Fruit fly (Drosophila melanogaster) whole organism, prepupa: ENCODE measurements around the gene SkpA.
A peak's percentile ranks its signal among the peaks of the same experiment; 100 is the strongest.

Source experiments
- Blimp-1 ChIP-seq: fragments of 200-800 bp; sonication (Bioruptor generic); optimal IDR thresholded peaks from 3 replicates; lab custom pipeline; 2017; ENCODE audit warnings: missing biosample characterization, missing genetic modification characterization, mild to moderate bottlenecking, moderate library complexity, missing genetic modification reagents
- CG10631 ChIP-seq: fragments of 200-800 bp; sonication (Bioruptor generic); optimal IDR thresholded peaks from 2 replicates; lab custom pipeline; 2016; ENCODE audit warnings: missing biosample characterization, missing genetic modification characterization
- CG10669 ChIP-seq: fragments of 200-800 bp; sonication (Bioruptor generic); optimal IDR thresholded peaks from 3 replicates; lab custom pipeline; 2018; ENCODE audit warnings: missing biosample characterization, mild to moderate bottlenecking, missing genetic modification characterization, moderate library complexity
- CG11762 ChIP-seq: fragments of 200-800 bp; sonication (Bioruptor generic); optimal IDR thresholded peaks from 3 replicates; lab custom pipeline; 2016; ENCODE audit warnings: missing biosample characterization, missing genetic modification characterization; ENCODE audit not compliant: insufficient read depth
- CG11902 ChIP-seq: fragments of 200-800 bp; sonication (Bioruptor generic); optimal IDR thresholded peaks from 3 replicates; lab custom pipeline; 2016; ENCODE audit warnings: missing biosample characterization, missing genetic modification characterization
- CG15336 ChIP-seq: fragments of 200-800 bp; sonication (Bioruptor generic); IDR thresholded peaks from 2 replicates; pipeline ENCODE4 v1.3.6; 2022; ENCODE audit warnings: missing biosample characterization, missing genetic modification characterization
- CG1621 ChIP-seq: fragments of 200-800 bp; sonication (Bioruptor generic); optimal IDR thresholded peaks from 3 replicates; lab custom pipeline; 2018; ENCODE audit warnings: missing biosample characterization, mild to moderate bottlenecking, missing genetic modification characterization
- CG3032 ChIP-seq: fragments of 200-800 bp; optimal IDR thresholded peaks from 2 replicates; lab custom pipeline; 2019; ENCODE audit warnings: missing biosample characterization, mild to moderate bottlenecking, missing genetic modification characterization, moderate library complexity
- CG31627 ChIP-seq: fragments of 200-800 bp; sonication (Bioruptor generic); optimal IDR thresholded peaks from 3 replicates; lab custom pipeline; 2016; ENCODE audit warnings: missing biosample characterization, missing genetic modification characterization
- CG3919 ChIP-seq: fragments of 200-800 bp; sonication (Bioruptor generic); optimal IDR thresholded peaks from 3 replicates; lab custom pipeline; 2016; ENCODE audit warnings: missing biosample characterization, missing genetic modification characterization
- CG4318 ChIP-seq: fragments of 200-800 bp; sonication (Bioruptor generic); optimal IDR thresholded peaks from 3 replicates; lab custom pipeline; 2017; ENCODE audit warnings: missing biosample characterization, mild to moderate bottlenecking, missing genetic modification characterization
- CG6163 ChIP-seq: fragments of 200-800 bp; sonication (Bioruptor generic); IDR thresholded peaks from 3 replicates; pipeline ENCODE4 v1.3.6; 2022; ENCODE audit warnings: missing biosample characterization, missing genetic modification characterization
- CG6276 ChIP-seq: fragments of 200-800 bp; sonication (Bioruptor generic); optimal IDR thresholded peaks from 2 replicates; lab custom pipeline; 2017; ENCODE audit warnings: missing biosample characterization, mild to moderate bottlenecking, missing genetic modification characterization
- CG6792 ChIP-seq: fragments of 200-800 bp; sonication (Bioruptor generic); optimal IDR thresholded peaks from 3 replicates; lab custom pipeline; 2016; ENCODE audit warnings: missing biosample characterization, missing genetic modification characterization
- CG6808 ChIP-seq: fragments of 200-800 bp; sonication (Bioruptor generic); optimal IDR thresholded peaks from 3 replicates; lab custom pipeline; 2017; ENCODE audit warnings: missing biosample characterization, missing genetic modification characterization, mild to moderate bottlenecking, moderate library complexity, missing genetic modification reagents
- CG6854 ChIP-seq: fragments of 200-800 bp; sonication (Bioruptor generic); optimal IDR thresholded peaks from 2 replicates; lab custom pipeline; 2017; ENCODE audit warnings: missing biosample characterization, mild to moderate bottlenecking, missing genetic modification characterization
- CG7368 ChIP-seq: fragments of 200-800 bp; sonication (Bioruptor generic); optimal IDR thresholded peaks from 3 replicates; lab custom pipeline; 2016; ENCODE audit warnings: missing biosample characterization, missing genetic modification characterization
- CG8319 ChIP-seq: fragments of 200-800 bp; sonication (Bioruptor generic); optimal IDR thresholded peaks from 3 replicates; lab custom pipeline; 2016; ENCODE audit warnings: missing biosample characterization, missing genetic modification characterization
- CG8632 ChIP-seq: fragments of 200-800 bp; sonication (Bioruptor generic); optimal IDR thresholded peaks from 3 replicates; lab custom pipeline; 2016; ENCODE audit warnings: missing biosample characterization, missing genetic modification characterization
- CG9139 ChIP-seq: fragments of 200-800 bp; sonication (Bioruptor generic); optimal IDR thresholded peaks from 3 replicates; lab custom pipeline; 2017; ENCODE audit warnings: missing biosample characterization, mild to moderate bottlenecking, missing genetic modification characterization
- Eip78C ChIP-seq: fragments of 200-800 bp; sonication (Bioruptor generic); peaks from one replicate; lab custom pipeline; 2016; ENCODE audit warnings: missing biosample characterization, missing genetic modification characterization
- Eip93F ChIP-seq: fragments of 200-800 bp; sonication (Bioruptor generic); optimal IDR thresholded peaks from 2 replicates; lab custom pipeline; 2016; ENCODE audit warnings: missing biosample characterization, mild to moderate bottlenecking, missing genetic modification characterization
- Ets21C ChIP-seq: fragments of 200-800 bp; sonication (Bioruptor generic); optimal IDR thresholded peaks from 3 replicates; lab custom pipeline; 2016; ENCODE audit warnings: missing biosample characterization, missing genetic modification characterization
- Gug ChIP-seq: fragments of 200-800 bp; sonication (Bioruptor generic); IDR thresholded peaks from 2 replicates; pipeline ENCODE4 v1.3.6; 2022; ENCODE audit warnings: missing biosample characterization, missing genetic modification characterization
- Hr38 ChIP-seq: sonication (Bioruptor generic); optimal IDR thresholded peaks from 2 replicates; lab custom pipeline; 2016; ENCODE audit warnings: missing biosample characterization, missing genetic modification characterization
- Hr39 ChIP-seq: fragments of 200-800 bp; sonication (Bioruptor generic); optimal IDR thresholded peaks from 2 replicates; lab custom pipeline; 2016; ENCODE audit warnings: missing biosample characterization, missing genetic modification characterization
- Hr4 ChIP-seq: fragments of 200-800 bp; sonication (Bioruptor generic); optimal IDR thresholded peaks from 3 replicates; lab custom pipeline; 2016; ENCODE audit warnings: missing biosample characterization, missing genetic modification characterization
- Lpt ChIP-seq: fragments of 200-800 bp; sonication (Bioruptor generic); optimal IDR thresholded peaks from 3 replicates; lab custom pipeline; 2016; ENCODE audit warnings: missing biosample characterization, missing genetic modification characterization
- Met ChIP-seq: fragments of 200-800 bp; sonication (Bioruptor generic); optimal IDR thresholded peaks from 3 replicates; lab custom pipeline; 2016; ENCODE audit warnings: missing biosample characterization, missing genetic modification characterization
- OdsH ChIP-seq: fragments of 200-800 bp; sonication (Bioruptor generic); optimal IDR thresholded peaks from 3 replicates; lab custom pipeline; 2016; ENCODE audit warnings: missing biosample characterization, missing genetic modification characterization
- Sox102F ChIP-seq: fragments of 200-800 bp; sonication (Bioruptor generic); optimal IDR thresholded peaks from 2 replicates; lab custom pipeline; 2016; ENCODE audit warnings: missing biosample characterization, mild to moderate bottlenecking, missing genetic modification characterization
- Sox14 ChIP-seq: fragments of 200-800 bp; sonication (Bioruptor generic); optimal IDR thresholded peaks from 3 replicates; lab custom pipeline; 2016; ENCODE audit warnings: missing biosample characterization, missing genetic modification characterization
- Sox15 ChIP-seq: fragments of 200-800 bp; sonication (Bioruptor generic); optimal IDR thresholded peaks from 3 replicates; lab custom pipeline; 2016; ENCODE audit warnings: missing biosample characterization, missing genetic modification characterization
- cyc ChIP-seq: fragments of 200-800 bp; sonication (Bioruptor generic); optimal IDR thresholded peaks from 3 replicates; lab custom pipeline; 2016; ENCODE audit warnings: missing biosample characterization, missing genetic modification characterization
- dsx ChIP-seq: fragments of 200-800 bp; optimal IDR thresholded peaks from 3 replicates; lab custom pipeline; 2019; ENCODE audit warnings: missing biosample characterization, mild to moderate bottlenecking, missing genetic modification characterization, moderate library complexity; ENCODE audit not compliant: poor library complexity, severe bottlenecking
- eg ChIP-seq: fragments of 200-800 bp; sonication (Bioruptor generic); IDR thresholded peaks from 3 replicates; pipeline ENCODE4 v1.3.6; 2022; ENCODE audit warnings: missing biosample characterization, missing genetic modification characterization
- esn ChIP-seq: fragments of 200-800 bp; sonication (Bioruptor generic); optimal IDR thresholded peaks from 2 replicates; lab custom pipeline; 2016; ENCODE audit warnings: missing biosample characterization, mild to moderate bottlenecking, missing genetic modification characterization, moderate library complexity
- fd85E ChIP-seq: fragments of 200-800 bp; sonication (Bioruptor generic); optimal IDR thresholded peaks from 3 replicates; lab custom pipeline; 2016; ENCODE audit warnings: missing biosample characterization, missing genetic modification characterization
- fkh ChIP-seq: fragments of 200-800 bp; sonication (Bioruptor generic); optimal IDR thresholded peaks from 3 replicates; lab custom pipeline; 2017; ENCODE audit warnings: missing biosample characterization, mild to moderate bottlenecking, missing genetic modification characterization, moderate library complexity
- lz ChIP-seq: fragments of 200-800 bp; sonication (Bioruptor generic); optimal IDR thresholded peaks from 3 replicates; lab custom pipeline; 2016; ENCODE audit warnings: missing biosample characterization, missing genetic modification characterization
- net ChIP-seq: fragments of 200-800 bp; sonication (Bioruptor generic); optimal IDR thresholded peaks from 3 replicates; lab custom pipeline; 2016; ENCODE audit warnings: missing biosample characterization, missing genetic modification characterization
- pdm3 ChIP-seq: fragments of 200-800 bp; sonication (Bioruptor generic); optimal IDR thresholded peaks from 3 replicates; lab custom pipeline; 2016; ENCODE audit warnings: missing biosample characterization, missing genetic modification characterization
- spab ChIP-seq: fragments of 200-800 bp; sonication (Bioruptor generic); optimal IDR thresholded peaks from 2 replicates; lab custom pipeline; 2017; ENCODE audit warnings: missing biosample characterization, mild to moderate bottlenecking, missing genetic modification characterization, missing genetic modification reagents
- ss ChIP-seq, 2 experiments: fragments of 200-800 bp; sonication (Bioruptor generic); optimal IDR thresholded peaks; 2 replicates in 1 of 2; 3 replicates in 1 of 2; lab custom pipeline; 2017 to 2018; ENCODE audit warnings: mild to moderate bottlenecking in 2 of 2, missing biosample characterization in 2 of 2, missing genetic modification characterization in 2 of 2, moderate library complexity in 1 of 2
- svp ChIP-seq: fragments of 200-800 bp; sonication (Bioruptor generic); peaks from one replicate; lab custom pipeline; 2016; ENCODE audit warnings: missing biosample characterization, missing genetic modification characterization
- topi ChIP-seq: fragments of 200-800 bp; sonication (Bioruptor generic); optimal IDR thresholded peaks from 3 replicates; lab custom pipeline; 2016; ENCODE audit warnings: missing biosample characterization, missing genetic modification characterization
- vri ChIP-seq: fragments of 200-800 bp; sonication (Bioruptor generic); optimal IDR thresholded peaks from 3 replicates; lab custom pipeline; 2016; ENCODE audit warnings: missing biosample characterization, mild to moderate bottlenecking, missing genetic modification characterization

SkpA gene

dm6 chrX:621132-621555 is 34.8 kb upstream of the SkpA start, which contains the start of the genes CG13365 and Vsp37A (continued):
- TF ChIP-seq pdm3 (GFP tag; lab: Kevin White, UChicago): no peak
- TF ChIP-seq CG8632 (GFP tag; lab: Kevin White, UChicago): no peak
- peak; percentile 10 for TF ChIP-seq CG11902 (GFP tag; lab: Kevin White, UChicago)
- peak; percentile 66 for TF ChIP-seq Sox14 (GFP tag; lab: Kevin White, UChicago)
- no peak for TF ChIP-seq CG9139 (GFP tag; lab: Kevin White, UChicago)
- TF ChIP-seq Met (GFP tag; lab: Kevin White, UChicago): no peak
- no peak for TF ChIP-seq Sox102F (GFP tag; lab: Kevin White, UChicago)

dm6 chrX:623357-623756 is 32.6 kb upstream of the SkpA start, which contains the start of gene CG13369:
Gene CG13369, plus strand, starts transcription at chrX:623468.
- TF ChIP-seq CG6276 (GFP tag; lab: Kevin White, UChicago) (no peak), Hr38 (GFP tag; lab: Kevin White, UChicago) (no peak), vri (GFP tag; lab: Kevin White, UChicago) (no peak), CG10631 (GFP tag; lab: Kevin White, UChicago) (no peak), net (GFP tag; lab: Kevin White, UChicago) (no peak)

- TF ChIP-seq CG7368 (no peak), dsx (GFP tag; lab: Kevin White, UChicago) (no peak), Hr4 (GFP tag; lab: Kevin White, UChicago) (no peak), fkh (GFP tag; lab: Kevin White, UChicago) (no peak), Hr38 (GFP tag; lab: Kevin White, UChicago) (no peak), CG6808 (GFP tag; lab: Kevin White, UChicago) (no peak), Sox14 (GFP tag; lab: Kevin White, UChicago) (no peak), CG6163 (GFP tag; lab: Robert Waterston, UW) (no peak), CG3032 (no peak), CG6792 (GFP tag; lab: Kevin White, UChicago) (no peak), svp (GFP tag; lab: Kevin White, UChicago) (peak; percentile 47), OdsH (GFP tag; lab: Kevin White, UChicago) (no peak), CG11902 (GFP tag; lab: Kevin White, UChicago) (no peak), CG10669 (GFP tag; lab: Kevin White, UChicago) (no peak), Sox102F (GFP tag; lab: Kevin White, UChicago) (no peak), Hr39 (GFP tag; lab: Kevin White, UChicago) (no peak), eg (GFP tag; lab: Robert Waterston, UW) (no peak), Gug (GFP tag; lab: Robert Waterston, UW) (no peak), Sox15 (GFP tag; lab: Kevin White, UChicago) (no peak), Ets21C (GFP tag; lab: Kevin White, UChicago) (no peak), CG31627 (GFP tag; lab: Kevin White, UChicago) (no peak), CG8319 (GFP tag; lab: Kevin White, UChicago) (no peak), Lpt (GFP tag; lab: Kevin White, UChicago) (no peak), net (GFP tag; lab: Kevin White, UChicago) (no peak), vri (GFP tag; lab: Kevin White, UChicago) (no peak), Eip93F (GFP tag; lab: Kevin White, UChicago) (no peak), CG11762 (no peak), Blimp-1 (GFP tag; lab: Kevin White, UChicago) (no peak), CG9139 (GFP tag; lab: Kevin White, UChicago) (no peak), cyc (no peak), CG6854 (GFP tag; lab: Kevin White, UChicago) (no peak), CG3919 (no peak), CG15336 (no peak), lz (peak; percentile 12), Eip78C (GFP tag; lab: Kevin White, UChicago) (peak; percentile 73), topi (GFP tag; lab: Kevin White, UChicago) (peak; percentile 6), ss (GFP tag; optimal IDR thresholded peaks at IDR 0.05; lab: Kevin White, UChicago) (peak in 1 of 2 experiments; percentile 18), CG4318 (GFP tag; lab: Kevin White, UChicago) (no peak), esn (GFP tag; lab: Kevin White, UChicago) (peak; percentile 3), fd85E (GFP tag; lab: Kevin White, UChicago) (no peak), CG1621 (tag; lab: Kevin White, UChicago) (no peak), spab (no peak)
Measured at dm6 chrX:625157-625627, 30.7 kb upstream of the SkpA start, which contains the start of the genes CG13364 and Hinfp. Gene CG13364, minus strand, starts transcription at chrX:625203. Gene Hinfp, plus strand, starts transcription at chrX:625542.
